Fruit fly (Drosophila melanogaster): ENCODE measurements around the gene sd.

sd gene

dm6 chrX:15756018-15756417, 48.2 kb upstream of the sd start, which contains the start of gene CG8260:
CG8260 (plus strand) TSS chrX:15756318.
- TF ChIP-seq Aef1 (GFP tag; IDR thresholded peaks at IDR 0.05) (no peak), Stat92E (GFP tag; optimal IDR thresholded peaks at IDR 0.05) (no peak), CG11695 (GFP tag; IDR thresholded peaks at IDR 0.05) (no peak), vvl (GFP tag; IDR thresholded peaks at IDR 0.05) (no peak), CG2129 (GFP tag; IDR thresholded peaks at IDR 0.05; ENCODE audit: partially characterized antibody) (no peak), CG8281 (tag; optimal IDR thresholded peaks at IDR 0.05) (no peak), Adf1 (GFP tag; IDR thresholded peaks at IDR 0.05) (no peak), CG4854 (GFP tag; optimal IDR thresholded peaks at IDR 0.05) (no peak), Trl (optimal IDR thresholded peaks at IDR 0.05) (no peak), Trl (GFP tag; optimal IDR thresholded peaks at IDR 0.05) (no peak), CG14667 (GFP tag; IDR thresholded peaks at IDR 0.05) (no peak), CG10274 (GFP tag; optimal IDR thresholded peaks at IDR 0.05) (no peak), CG43689 (GFP tag; IDR thresholded peaks at IDR 0.05) (no peak), Dbx (GFP tag; IDR thresholded peaks at IDR 0.05) (no peak), ind (GFP tag; optimal IDR thresholded peaks at IDR 0.05) (no peak), Taf1 (GFP tag; IDR thresholded peaks at IDR 0.05) (no peak), fd102C (GFP tag; optimal IDR thresholded peaks at IDR 0.05) (no peak), Rfx (GFP tag; IDR thresholded peaks at IDR 0.05) (no peak), dan (GFP tag; IDR thresholded peaks at IDR 0.05) (no peak), schlank (tag; optimal IDR thresholded peaks at IDR 0.05) (no peak), disco-r (GFP tag; optimal IDR thresholded peaks at IDR 0.05) (no peak)

dm6 chrX:15758692-15759240, 45.4 kb upstream of the sd start:
- TF ChIP-seq gem (tag; optimal IDR thresholded peaks at IDR 0.05) (no peak), CG34224 (GFP tag; IDR thresholded peaks at IDR 0.05; ENCODE audit: partially characterized antibody) (no peak), luna (GFP tag; optimal IDR thresholded peaks at IDR 0.05) (no peak), Doc3 (GFP tag; IDR thresholded peaks at IDR 0.05; ENCODE audit: partially characterized antibody) (no peak), NC2β (GFP tag; optimal IDR thresholded peaks at IDR 0.05) (no peak), grau (tag; optimal IDR thresholded peaks at IDR 0.05) (peak; percentile 60), trh (GFP tag; optimal IDR thresholded peaks at IDR 0.05) (no peak), amos (GFP tag; IDR thresholded peaks at IDR 0.05; ENCODE audit: partially characterized antibody) (no peak), twi (tag; optimal IDR thresholded peaks at IDR 0.05) (no peak), HLH4C (GFP tag; IDR thresholded peaks at IDR 0.05; ENCODE audit: partially characterized antibody) (no peak), tx (GFP tag; optimal IDR thresholded peaks at IDR 0.05) (no peak), nerfin-1 (tag; optimal IDR thresholded peaks at IDR 0.05) (no peak), dan (GFP tag; IDR thresholded peaks at IDR 0.05) (no peak), CG6175 (GFP tag; IDR thresholded peaks at IDR 0.05) (no peak), lmd (GFP tag; IDR thresholded peaks at IDR 0.05) (no peak), so (GFP tag; IDR thresholded peaks at IDR 0.05) (no peak), ssp (GFP tag; IDR thresholded peaks at IDR 0.05) (no peak), CG34376 (GFP tag; optimal IDR thresholded peaks at IDR 0.05) (peak; percentile 30), sug (tag; optimal IDR thresholded peaks at IDR 0.05) (peak; percentile 19), Pdp1 (GFP tag; optimal IDR thresholded peaks at IDR 0.05) (peak in 1 of 2 experiments; percentile 54), CG10959 (GFP tag; IDR thresholded peaks at IDR 0.05) (no peak), exex (tag; optimal IDR thresholded peaks at IDR 0.05) (peak; percentile 70), CG2678 (tag; optimal IDR thresholded peaks at IDR 0.05) (no peak), pros (GFP tag; optimal IDR thresholded peaks at IDR 0.05) (no peak), Med (GFP tag) (peak; percentile 58), ems (GFP tag; optimal IDR thresholded peaks at IDR 0.05) (no peak), crp (GFP tag; optimal IDR thresholded peaks at IDR 0.05) (no peak), Ptx1 (GFP tag; IDR thresholded peaks at IDR 0.05) (no peak), Atf6 (GFP tag; IDR thresholded peaks at IDR 0.05) (no peak), sens-2 (GFP tag; IDR thresholded peaks at IDR 0.05) (no peak), CG15514 (GFP tag; optimal IDR thresholded peaks at IDR 0.05) (no peak), Tbp (GFP tag; optimal IDR thresholded peaks at IDR 0.05) (no peak)
